Worm (Caenorhabditis elegans): ENCODE data around the gene C47D12.4.

C47D12.4 gene

DNA sequence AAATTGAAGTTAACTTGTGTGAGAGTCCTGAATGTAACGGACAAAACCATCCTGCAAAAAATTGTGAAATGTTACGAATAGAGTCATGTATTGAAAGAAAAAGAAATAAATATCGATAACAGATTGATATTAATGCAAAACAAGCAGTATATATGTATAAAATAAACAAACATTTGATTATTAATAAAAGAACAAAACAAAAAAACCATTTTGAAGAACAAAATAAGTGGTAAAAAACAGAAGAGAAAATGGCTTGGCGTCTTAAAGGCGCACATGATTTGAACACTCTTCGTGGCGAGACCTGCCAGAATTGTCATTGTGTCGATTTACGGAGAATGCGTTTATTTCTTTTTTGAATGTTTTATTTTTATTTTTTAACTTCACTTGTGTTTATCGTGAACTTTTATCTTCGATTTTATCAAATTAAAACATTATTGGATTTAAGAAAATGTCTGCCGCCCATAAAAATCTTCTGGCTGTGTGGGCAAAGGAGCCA is 28.8 kb upstream of the C47D12.4 start, which contains the start of the genes rad-23 and rpn-12:
rad-23 (minus strand) TSS at position 51 of the 496 bp plus-strand sequence.
rpn-12 (plus strand) TSS at position 446 of the 496 bp plus-strand sequence.
- peak; percentile 100 for TF ChIP-seq skn-1 (tag; optimal IDR thresholded peaks at IDR 0.05)
- TF ChIP-seq rnt-1 (tag; optimal IDR thresholded peaks at IDR 0.05): peak; percentile 50
- peak; percentile 30 for TF ChIP-seq F16B12.6 (tag; optimal IDR thresholded peaks at IDR 0.05)
- no peak for TF ChIP-seq hlh-17 (GFP tag; optimal IDR thresholded peaks at IDR 0.05; ENCODE audit: borderline replicate concordance)
- TF ChIP-seq ceh-63 (GFP tag; optimal IDR thresholded peaks at IDR 0.05): no peak
- TF ChIP-seq efl-3 (GFP tag; optimal IDR thresholded peaks at IDR 0.05): no peak
- TF ChIP-seq lir-3 (tag; optimal IDR thresholded peaks at IDR 0.05; ENCODE audit: poor library complexity): no peak
- TF ChIP-seq efl-1 (optimal IDR thresholded peaks at IDR 0.05): peak; percentile 72 to 75
- TF ChIP-seq efl-1 (GFP tag; optimal IDR thresholded peaks at IDR 0.05 in 1 of 2): peak; percentile 65 to 93
- TF ChIP-seq nhr-90 (tag; optimal IDR thresholded peaks at IDR 0.05; ENCODE audit: poor library complexity): peak; percentile 24
- peak; percentile 69 for TF ChIP-seq snu-23 (GFP tag; optimal IDR thresholded peaks at IDR 0.05)
- no peak for TF ChIP-seq mab-9 (GFP tag; IDR thresholded peaks at IDR 0.05)
- TF ChIP-seq ceh-90 (tag; optimal IDR thresholded peaks at IDR 0.05): no peak
- TF ChIP-seq unc-98 (GFP tag; IDR thresholded peaks at IDR 0.05): no peak
- no peak for TF ChIP-seq C04F5.9 (tag; optimal IDR thresholded peaks at IDR 0.05)
- TF ChIP-seq aha-1 (tag; optimal IDR thresholded peaks at IDR 0.05): no peak
- TF ChIP-seq fos-1 (tag; optimal IDR thresholded peaks at IDR 0.05): peak; percentile 15
- TF ChIP-seq unc-130 (tag; optimal IDR thresholded peaks at IDR 0.05): peak; percentile 60
- no peak for TF ChIP-seq pax-3 (tag; optimal IDR thresholded peaks at IDR 0.05)
- TF ChIP-seq zip-4 (GFP tag; optimal IDR thresholded peaks at IDR 0.05): no peak
- TF ChIP-seq ces-1 (GFP tag; optimal IDR thresholded peaks at IDR 0.05): no peak
- TF ChIP-seq fkh-4 (tag; optimal IDR thresholded peaks at IDR 0.05; ENCODE audit: borderline replicate concordance): no peak
- TF ChIP-seq vab-15 (tag; optimal IDR thresholded peaks at IDR 0.05): no peak
- no peak for TF ChIP-seq Y116A8C.19 (tag; optimal IDR thresholded peaks at IDR 0.05; ENCODE audit: borderline replicate concordance)
- TF ChIP-seq egl-13 (tag; optimal IDR thresholded peaks at IDR 0.05): no peak
- peak in 2 of 3 experiments; percentile 31 to 53 for TF ChIP-seq ceh-82 (tag; optimal IDR thresholded peaks at IDR 0.05)
- TF ChIP-seq nhr-77 (tag; optimal IDR thresholded peaks at IDR 0.05): peak; percentile 59
- TF ChIP-seq fkh-10 (GFP tag; optimal IDR thresholded peaks at IDR 0.05): no peak
- TF ChIP-seq elt-3 (tag; optimal IDR thresholded peaks at IDR 0.05): peak in 2 of 6 experiments; percentile 12 to 47
- TF ChIP-seq tbx-2 (tag; optimal IDR thresholded peaks at IDR 0.05): peak; percentile 41
- TF ChIP-seq snpc-4 (tag; optimal IDR thresholded peaks at IDR 0.05): no peak
- no peak for TF ChIP-seq irx-1 (tag; optimal IDR thresholded peaks at IDR 0.05)
- TF ChIP-seq unc-30 (tag; optimal IDR thresholded peaks at IDR 0.05): no peak
- peak; percentile 66 for TF ChIP-seq nhr-71 (tag; optimal IDR thresholded peaks at IDR 0.05)
- TF ChIP-seq C16A3.4 (tag; optimal IDR thresholded peaks at IDR 0.05): peak; percentile 70
- peak; percentile 36 for TF ChIP-seq nhr-20 (tag; optimal IDR thresholded peaks at IDR 0.05)
- TF ChIP-seq tlp-1 (tag; optimal IDR thresholded peaks at IDR 0.05): no peak
- TF ChIP-seq unc-86 (tag; optimal IDR thresholded peaks at IDR 0.05): peak; percentile 21
- no peak for TF ChIP-seq ama-1 (optimal IDR thresholded peaks at IDR 0.05)
- no peak for TF ChIP-seq nhr-12 (tag; optimal IDR thresholded peaks at IDR 0.05)
- TF ChIP-seq lin-35 (GFP tag; optimal IDR thresholded peaks at IDR 0.05): peak; percentile 77 to 85
- TF ChIP-seq mef-2 (tag; optimal IDR thresholded peaks at IDR 0.05): no peak
- peak; percentile 19 for TF ChIP-seq dsc-1 (tag; optimal IDR thresholded peaks at IDR 0.05)
- peak; percentile 59 to 75 (median 65) for TF ChIP-seq dpl-1 (GFP tag; optimal IDR thresholded peaks at IDR 0.05)
- peak; percentile 60 for TF ChIP-seq lin-15B (tag; optimal IDR thresholded peaks at IDR 0.05)
- TF ChIP-seq elt-2 (tag; optimal IDR thresholded peaks at IDR 0.05): no peak
- no peak for TF ChIP-seq aly-2 (tag; optimal IDR thresholded peaks at IDR 0.05)
- TF ChIP-seq blmp-1 (tag; optimal IDR thresholded peaks at IDR 0.05): peak; percentile 75
- no peak for TF ChIP-seq sptf-1 (tag; optimal IDR thresholded peaks at IDR 0.05)
- peak; percentile 48 for TF ChIP-seq nhr-47 (tag; optimal IDR thresholded peaks at IDR 0.05)
- peak; percentile 39 for TF ChIP-seq swsn-7 (tag; optimal IDR thresholded peaks at IDR 0.05)
- no peak for TF ChIP-seq ets-5 (GFP tag; IDR thresholded peaks at IDR 0.05)
- TF ChIP-seq nhr-237 (tag; optimal IDR thresholded peaks at IDR 0.05): no peak
- no peak for TF ChIP-seq nhr-84 (tag; optimal IDR thresholded peaks at IDR 0.05)

Measured in whole organism, L1 larva.